Worm (Caenorhabditis elegans) whole organism, L2 larva: ENCODE results near the gene rpc-2.

Experiments
- elt-1 ChIP-seq: fragments of 150-350 bp; optimal IDR thresholded peaks from 2 replicates; lab custom pipeline; 2014; ENCODE audit warnings: missing biosample characterization, missing genetic modification characterization
- gmeb-1 ChIP-seq: fragments of 150-350 bp; optimal IDR thresholded peaks from 2 replicates; lab custom pipeline; 2014; ENCODE audit warnings: missing biosample characterization, missing genetic modification characterization
- nhr-12 ChIP-seq: fragments of 150-350 bp; optimal IDR thresholded peaks from 2 replicates; lab custom pipeline; 2014; ENCODE audit warnings: missing biosample characterization, missing genetic modification characterization
- nhr-25 ChIP-seq: fragments of 150-350 bp; sonication (generic microtip); optimal IDR thresholded peaks from 3 replicates; lab custom pipeline; 2014; ENCODE audit warnings: missing biosample characterization, missing genetic modification characterization
- ztf-4 ChIP-seq: fragments of 150-350 bp; optimal IDR thresholded peaks from 2 replicates; lab custom pipeline; 2014; ENCODE audit warnings: missing biosample characterization, missing genetic modification characterization

ce11 chrIII:5563680-5564079 is 6.5 kb downstream of the rpc-2 start:
- no peak for TF ChIP-seq elt-1 (tag; lab: Kevin White, UChicago)
- no peak for TF ChIP-seq nhr-25 (tag; lab: Kevin White, UChicago)
- TF ChIP-seq gmeb-1, result no peak
- TF ChIP-seq nhr-12 (tag; lab: Kevin White, UChicago), result no peak
- no peak for TF ChIP-seq ztf-4
